Worm (Caenorhabditis elegans): ENCODE data around the gene F25D1.8.

Gene F25D1.8

ce11 chrV:10508855-10509254 lies 30.4 kb upstream of the F25D1.8 start, which contains the start of gene C35A5.6 (continued):
- TF ChIP-seq Y5F2A.4 (GFP tag; optimal IDR thresholded peaks at IDR 0.05) (no peak), ceh-44 (GFP tag; IDR thresholded peaks at IDR 0.05) (no peak), zfp-2 (tag; optimal IDR thresholded peaks at IDR 0.05) (no peak), nhr-6 (tag; optimal IDR thresholded peaks at IDR 0.05) (no peak), T20F7.1 (GFP tag; optimal IDR thresholded peaks at IDR 0.05) (no peak)

ce11 chrV:10514271-10514670 lies 24.9 kb upstream of the F25D1.8 start, which contains the start of gene dmsr-8:
TSS of gene dmsr-8 (minus strand) at chrV:10514371.
- peak in 1 of 2 experiments; percentile 61 for TF ChIP-seq unc-62 (GFP tag; optimal IDR thresholded peaks at IDR 0.05 in 1 of 2)
- TF ChIP-seq unc-62 (tag; optimal IDR thresholded peaks at IDR 0.05) = no peak
- no peak for TF ChIP-seq duxl-1 (tag; optimal IDR thresholded peaks at IDR 0.05; ENCODE audit: poor library complexity)
- TF ChIP-seq skn-1 (tag; optimal IDR thresholded peaks at IDR 0.05) = no peak

- peak in 1 of 2 experiments; percentile 96 for TF ChIP-seq unc-62 (GFP tag; optimal IDR thresholded peaks at IDR 0.05 in 1 of 2)
- TF ChIP-seq unc-62 (tag; optimal IDR thresholded peaks at IDR 0.05) = no peak
- TF ChIP-seq nhr-111 (GFP tag; optimal IDR thresholded peaks at IDR 0.05) = no peak
Observed at ce11 chrV:10516702-10517101, 22.5 kb upstream of the F25D1.8 start.

- no peak for TF ChIP-seq F26F4.8 (GFP tag; conservative IDR thresholded peaks at IDR 0.05)
- TF ChIP-seq unc-130 (GFP tag; optimal IDR thresholded peaks at IDR 0.05) = peak; percentile 74
- no peak for TF ChIP-seq vab-7 (GFP tag; IDR thresholded peaks at IDR 0.05)
- TF ChIP-seq mxl-3 (GFP tag; optimal IDR thresholded peaks at IDR 0.05) = peak; percentile 31
- peak in 1 of 2 experiments; percentile 78 for TF ChIP-seq lsy-2 (tag; optimal IDR thresholded peaks at IDR 0.05)
- TF ChIP-seq ama-1 (optimal IDR thresholded peaks at IDR 0.05) = no peak
- no peak for TF ChIP-seq lin-13 (GFP tag; optimal IDR thresholded peaks at IDR 0.05)
- TF ChIP-seq snpc-4 (tag; optimal IDR thresholded peaks at IDR 0.05) = no peak
- no peak for TF ChIP-seq F10B5.3 (tag; optimal IDR thresholded peaks at IDR 0.05)
- TF ChIP-seq lim-7 (GFP tag; IDR thresholded peaks at IDR 0.05) = no peak
- 0 out of 2 replicates have a peak, but pooled peaks have one; percentile 50 for TF ChIP-seq tra-1 (GFP tag; IDR thresholded peaks at IDR 0.05)
- no peak for TF ChIP-seq zip-2 (tag; optimal IDR thresholded peaks at IDR 0.05)
- TF ChIP-seq gei-8 (GFP tag; optimal IDR thresholded peaks at IDR 0.05) = no peak
- no peak for TF ChIP-seq daf-19 (GFP tag; conservative IDR thresholded peaks at IDR 0.05)
- TF ChIP-seq lir-3 (tag; optimal IDR thresholded peaks at IDR 0.05) = no peak
- peak; percentile 32 for TF ChIP-seq nhr-6 (tag; optimal IDR thresholded peaks at IDR 0.05)
- peak; percentile 98 for TF ChIP-seq mes-2 (tag; optimal IDR thresholded peaks at IDR 0.05; ENCODE audit: poor library complexity, severe bottlenecking)
- TF ChIP-seq Y48G9A.11 (GFP tag; IDR thresholded peaks at IDR 0.05) = peak; percentile 48
- no peak for TF ChIP-seq ztf-11 (tag; optimal IDR thresholded peaks at IDR 0.05)
- no peak for TF ChIP-seq F44E2.7 (GFP tag; IDR thresholded peaks at IDR 0.05)
- TF ChIP-seq tag-97 (GFP tag; IDR thresholded peaks at IDR 0.05) = 0 out of 2 replicates have a peak, but pooled peaks have one; percentile 31
- TF ChIP-seq zfp-3 (GFP tag; conservative IDR thresholded peaks at IDR 0.05) = peak; percentile 46; the same call in 1 of the 2 replicates
- no peak for TF ChIP-seq nhr-11 (tag; optimal IDR thresholded peaks at IDR 0.05)
- TF ChIP-seq nhr-28 (tag; optimal IDR thresholded peaks at IDR 0.05) = no peak
- TF ChIP-seq unc-62 (GFP tag; optimal IDR thresholded peaks at IDR 0.05 in 1 of 2) = peak in 1 of 2 experiments; percentile 92
- no peak for TF ChIP-seq unc-62 (tag; optimal IDR thresholded peaks at IDR 0.05)
- TF ChIP-seq hmg-1.1 (GFP tag; IDR thresholded peaks at IDR 0.05) = peak; percentile 44; the same call in 1 of the 2 replicates
- no peak for TF ChIP-seq lin-29 (GFP tag; IDR thresholded peaks at IDR 0.05)
- no peak for TF ChIP-seq attf-4 (tag; optimal IDR thresholded peaks at IDR 0.05)
- no peak for TF ChIP-seq lin-15B (tag; optimal IDR thresholded peaks at IDR 0.05)
- no peak for TF ChIP-seq nhr-102 (tag; optimal IDR thresholded peaks at IDR 0.05)
- peak; percentile 31 for TF ChIP-seq nhr-48 (tag; optimal IDR thresholded peaks at IDR 0.05)
- peak; percentile 89 for TF ChIP-seq ZK337.2 (GFP tag; IDR thresholded peaks at IDR 0.05)
- TF ChIP-seq dpl-1 (GFP tag; optimal IDR thresholded peaks at IDR 0.05) = peak; percentile 73
- TF ChIP-seq F37D6.2 (tag; optimal IDR thresholded peaks at IDR 0.05) = no peak
- TF ChIP-seq mdt-29 (GFP tag; IDR thresholded peaks at IDR 0.05) = no peak
- TF ChIP-seq daf-8 (GFP tag; IDR thresholded peaks at IDR 0.05) = no peak
- peak; percentile 41 for TF ChIP-seq sdz-12 (GFP tag; optimal IDR thresholded peaks at IDR 0.05)
- TF ChIP-seq ceh-32 (tag; optimal IDR thresholded peaks at IDR 0.05; ENCODE audit: poor library complexity) = no peak
Observed at ce11 chrV:10525902-10526301, 13.3 kb upstream of the F25D1.8 start, which contains the start of the genes C35A5.8 and hda-11. TSS of gene C35A5.8 (minus strand) at chrV:10525908. TSS of gene hda-11 (plus strand) at chrV:10526184.

Data from whole organism, L4 larva.